Worm (Caenorhabditis elegans) whole organism, mixed stage, embryonic: ENCODE results near the gene acp-2.

Experiments used
- M03D4.4 ChIP-seq: sonication (generic microtip); optimal IDR thresholded peaks from 2 replicates; lab custom pipeline; 2017; ENCODE audit warnings: mild to moderate bottlenecking, missing genetic modification characterization, missing compliant biosample characterization
- bed-3 ChIP-seq: fragments of 200-800 bp; sonication (Bioruptor generic); optimal IDR thresholded peaks from 3 replicates; lab custom pipeline; 2018; ENCODE audit warnings: mild to moderate bottlenecking, missing genetic modification characterization, moderate library complexity, missing compliant biosample characterization
- ceh-39 ChIP-seq: fragments of 150-350 bp; optimal IDR thresholded peaks from 2 replicates; lab custom pipeline; 2014; ENCODE audit warnings: missing biosample characterization, missing genetic modification characterization
- ceh-43 ChIP-seq: fragments of 200-800 bp; sonication (Bioruptor generic); optimal IDR thresholded peaks from 2 replicates; lab custom pipeline; 2018; ENCODE audit warnings: mild to moderate bottlenecking, missing genetic modification characterization, moderate library complexity, missing compliant biosample characterization
- ceh-83 ChIP-seq: fragments of 200-800 bp; sonication (Bioruptor generic); optimal IDR thresholded peaks from 2 replicates; lab custom pipeline; 2018; ENCODE audit warnings: mild to moderate bottlenecking, missing genetic modification characterization, missing compliant biosample characterization
- ces-1 ChIP-seq: fragments of 150-350 bp; optimal IDR thresholded peaks from 2 replicates; lab custom pipeline; 2014; ENCODE audit warnings: missing biosample characterization, missing genetic modification reagents, missing genetic modification characterization
- cnd-1 ChIP-seq: fragments of 200-800 bp; sonication (Bioruptor generic); optimal IDR thresholded peaks from 2 replicates; lab custom pipeline; 2018; ENCODE audit warnings: mild to moderate bottlenecking, missing genetic modification characterization, missing compliant biosample characterization
- drap-1 ChIP-seq: fragments of 200-800 bp; sonication (Bioruptor generic); optimal IDR thresholded peaks from 3 replicates; lab custom pipeline; 2018; ENCODE audit warnings: mild to moderate bottlenecking, missing genetic modification characterization, missing compliant biosample characterization
- elt-3 ChIP-seq: fragments of 150-350 bp; optimal IDR thresholded peaks from 2 replicates; lab custom pipeline; 2014; ENCODE audit warnings: missing biosample characterization, missing genetic modification characterization
- flh-1 ChIP-seq: fragments of 200-800 bp; sonication (Bioruptor generic); optimal IDR thresholded peaks from 2 replicates; lab custom pipeline; 2018; ENCODE audit warnings: mild to moderate bottlenecking, missing genetic modification characterization, moderate library complexity, missing compliant biosample characterization
- ham-2 ChIP-seq: fragments of 200-800 bp; sonication (Bioruptor generic); optimal IDR thresholded peaks from 2 replicates; lab custom pipeline; 2018; ENCODE audit warnings: mild to moderate bottlenecking, missing genetic modification characterization, missing compliant biosample characterization
- hlh-1 ChIP-seq: fragments of 150-350 bp; optimal IDR thresholded peaks from 2 replicates; lab custom pipeline; 2014; ENCODE audit warnings: missing biosample characterization, missing genetic modification reagents, missing genetic modification characterization
- lin-32 ChIP-seq: fragments of 200-800 bp; sonication (Bioruptor generic); optimal IDR thresholded peaks from 2 replicates; lab custom pipeline; 2018; ENCODE audit warnings: mild to moderate bottlenecking, missing genetic modification characterization, missing compliant biosample characterization
- lsy-2 ChIP-seq: fragments of 150-350 bp; optimal IDR thresholded peaks from 2 replicates; lab custom pipeline; 2014; ENCODE audit warnings: missing biosample characterization, missing genetic modification characterization
- mab-5 ChIP-seq: fragments of 150-350 bp; optimal IDR thresholded peaks from 2 replicates; lab custom pipeline; 2014; ENCODE audit warnings: missing biosample characterization, missing genetic modification characterization
- mep-1 ChIP-seq: fragments of 150-350 bp; optimal IDR thresholded peaks from 2 replicates; lab custom pipeline; 2017; ENCODE audit warnings: missing biosample characterization, missing genetic modification reagents, missing genetic modification characterization, inconsistent platforms
- mls-2 ChIP-seq: sonication (generic microtip); optimal IDR thresholded peaks from 2 replicates; lab custom pipeline; 2016; ENCODE audit warnings: mild to moderate bottlenecking, missing genetic modification characterization, moderate library complexity, missing compliant biosample characterization
- nhr-12 ChIP-seq: fragments of 150-350 bp; optimal IDR thresholded peaks from 2 replicates; lab custom pipeline; 2014; ENCODE audit warnings: missing biosample characterization, missing genetic modification characterization
- nhr-2 ChIP-seq: fragments of 150-350 bp; optimal IDR thresholded peaks from 2 replicates; lab custom pipeline; 2014; ENCODE audit warnings: missing biosample characterization, missing genetic modification characterization
- nhr-237 ChIP-seq: fragments of 150-350 bp; optimal IDR thresholded peaks from 2 replicates; lab custom pipeline; 2014; ENCODE audit warnings: missing biosample characterization, missing genetic modification characterization
- nhr-28 ChIP-seq: fragments of 150-350 bp; optimal IDR thresholded peaks from 2 replicates; lab custom pipeline; 2014; ENCODE audit warnings: missing biosample characterization, missing genetic modification characterization
- nhr-76 ChIP-seq: sonication (generic microtip); optimal IDR thresholded peaks from 2 replicates; lab custom pipeline; 2017; ENCODE audit warnings: missing biosample characterization, missing genetic modification characterization
- snpc-4 ChIP-seq: fragments of 150-350 bp; optimal IDR thresholded peaks from 2 replicates; lab custom pipeline; 2014; ENCODE audit warnings: missing biosample characterization, missing genetic modification characterization
- sptf-1 ChIP-seq: sonication (generic microtip); optimal IDR thresholded peaks from 2 replicates; lab custom pipeline; 2017; ENCODE audit warnings: mild to moderate bottlenecking, missing genetic modification characterization, moderate library complexity, missing compliant biosample characterization
- tbx-8 ChIP-seq: fragments of 200-800 bp; sonication (Bioruptor generic); optimal IDR thresholded peaks from 2 replicates; lab custom pipeline; 2018; ENCODE audit warnings: mild to moderate bottlenecking, missing genetic modification characterization, moderate library complexity, missing compliant biosample characterization
- unc-120 ChIP-seq: sonication (generic microtip); optimal IDR thresholded peaks from 2 replicates; lab custom pipeline; 2017; ENCODE audit warnings: missing genetic modification characterization, missing compliant biosample characterization; ENCODE audit not compliant: poor library complexity, severe bottlenecking
- unc-39 ChIP-seq: fragments of 150-350 bp; optimal IDR thresholded peaks from 2 replicates; lab custom pipeline; 2014; ENCODE audit warnings: missing biosample characterization, missing genetic modification characterization
- unc-62 ChIP-seq: fragments of 150-350 bp; optimal IDR thresholded peaks from 2 replicates; lab custom pipeline; 2014; ENCODE audit warnings: missing biosample characterization, missing genetic modification reagents, missing genetic modification characterization
- zip-8 ChIP-seq: fragments of 150-350 bp; optimal IDR thresholded peaks from 2 replicates; lab custom pipeline; 2014; ENCODE audit warnings: missing biosample characterization, missing genetic modification characterization
- ztf-11 ChIP-seq: fragments of 150-350 bp; optimal IDR thresholded peaks from 2 replicates; lab custom pipeline; 2014; ENCODE audit warnings: missing biosample characterization, missing genetic modification characterization

Gene acp-2

ce11 chrII:8475306-8475822, 43.5 kb upstream of the acp-2 start, which contains the start of the genes M05D6.1 and M05D6.3:
M05D6.1 (minus strand) TSS chrII:8475406.
M05D6.3 (plus strand) TSS chrII:8475772.
- TF ChIP-seq flh-1 (no peak), ces-1 (GFP tag; lab: Kevin White, UChicago) (no peak), lsy-2 (tag; lab: Kevin White, UChicago) (no peak), mep-1 (no peak), bed-3 (GFP tag; lab: Kevin White, UChicago) (no peak), M03D4.4 (tag; lab: Kevin White, UChicago) (no peak), mab-5 (tag; lab: Kevin White, UChicago) (no peak), snpc-4 (tag; lab: Kevin White, UChicago) (no peak)
- TF ChIP-seq, all 35 proteins: peak for 0

DNA sequence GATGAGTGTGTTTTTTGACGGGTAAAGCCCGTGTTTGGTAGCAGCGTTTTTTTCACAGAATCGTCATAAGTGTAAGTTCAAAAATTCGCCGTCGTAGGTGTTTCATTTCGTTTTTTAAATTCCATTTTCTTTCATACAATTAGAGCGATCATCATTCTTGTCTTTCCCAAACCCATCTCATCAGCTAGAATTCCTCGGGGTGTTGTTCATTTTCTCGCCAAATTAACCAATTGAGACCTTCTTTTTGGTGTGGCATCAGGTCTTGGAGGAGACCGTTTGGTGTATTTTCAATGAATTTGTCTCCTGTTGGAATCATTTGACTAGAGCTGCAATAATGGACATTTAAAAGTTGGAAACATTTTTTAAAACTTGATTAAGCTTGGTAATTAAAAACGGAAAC, 41.1 kb upstream of the acp-2 start:
- no peak for TF ChIP-seq lsy-2 (tag; lab: Kevin White, UChicago)
- TF ChIP-seq ceh-83 (GFP tag; lab: Kevin White, UChicago), result no peak
- TF ChIP-seq nhr-28 (tag; lab: Kevin White, UChicago), result no peak
- no peak for TF ChIP-seq tbx-8 (GFP tag; lab: Kevin White, UChicago)
- no peak for TF ChIP-seq ham-2 (GFP tag; lab: Kevin White, UChicago)
- no peak for TF ChIP-seq nhr-76 (tag; lab: Kevin White, UChicago)
- no peak for TF ChIP-seq sptf-1 (tag; lab: Kevin White, UChicago)
- TF ChIP-seq zip-8 (tag; lab: Kevin White, UChicago), result no peak
- TF ChIP-seq, all 35 proteins: peak for 0

- no peak for TF ChIP-seq tbx-8 (GFP tag; lab: Kevin White, UChicago)
- TF ChIP-seq mab-5 (tag; lab: Kevin White, UChicago), result no peak
- no peak for TF ChIP-seq cnd-1 (tag; lab: Kevin White, UChicago)
- TF ChIP-seq bed-3 (GFP tag; lab: Kevin White, UChicago), result no peak
- no peak for TF ChIP-seq nhr-2 (tag; lab: Kevin White, UChicago)
- no peak for TF ChIP-seq nhr-12 (tag; lab: Kevin White, UChicago)
- TF ChIP-seq ztf-11 (tag; lab: Kevin White, UChicago), result no peak
- TF ChIP-seq elt-3 (tag; lab: Kevin White, UChicago), result no peak
- TF ChIP-seq snpc-4 (tag; lab: Kevin White, UChicago), result no peak
- TF ChIP-seq mls-2, result no peak
- TF ChIP-seq lsy-2 (tag; lab: Kevin White, UChicago), result no peak
- no peak for TF ChIP-seq drap-1 (GFP tag; lab: Kevin White, UChicago)
- no peak for TF ChIP-seq unc-120 (tag; lab: Kevin White, UChicago)
- TF ChIP-seq hlh-1 (tag; lab: Kevin White, UChicago), result no peak
- no peak for TF ChIP-seq sptf-1 (tag; lab: Kevin White, UChicago)
- TF ChIP-seq, all 35 proteins: peak for 0
Observed at ce11 chrII:8471139-8471538, 39.3 kb upstream of the acp-2 start, which contains the start of gene M05D6.8. M05D6.8 (minus strand) TSS chrII:8471239.

DNA sequence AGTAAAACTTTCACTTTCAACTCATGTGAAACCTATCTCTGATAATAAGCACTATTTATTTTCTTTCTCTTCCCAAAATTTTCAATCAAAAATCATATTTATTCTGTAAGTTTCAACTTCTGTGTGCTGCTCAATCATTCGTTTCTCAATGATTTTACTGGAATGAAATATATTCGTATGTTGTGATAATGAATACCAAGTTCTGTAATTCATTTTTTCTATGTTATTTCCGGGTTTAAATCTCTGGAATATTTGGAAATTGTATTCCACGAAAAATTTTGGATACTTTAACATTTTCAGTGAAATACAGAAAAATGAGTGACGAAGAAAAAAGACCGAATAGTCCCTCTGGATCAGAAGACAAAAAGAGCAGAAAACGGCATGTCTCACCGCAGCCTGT, 36.0 kb upstream of the acp-2 start, which contains the start of gene M05D6.2:
M05D6.2 (plus strand) TSS at position 301 of the 400 bp plus-strand sequence.
- TF ChIP-seq nhr-237 (tag; lab: Kevin White, UChicago), result no peak
- TF ChIP-seq ztf-11 (tag; lab: Kevin White, UChicago), result no peak
- no peak for TF ChIP-seq lsy-2 (tag; lab: Kevin White, UChicago)
- no peak for TF ChIP-seq mep-1
- TF ChIP-seq unc-39 (tag; lab: Kevin White, UChicago), result no peak
- no peak for TF ChIP-seq ceh-83 (GFP tag; lab: Kevin White, UChicago)
- no peak for TF ChIP-seq zip-8 (tag; lab: Kevin White, UChicago)
- TF ChIP-seq ham-2 (GFP tag; lab: Kevin White, UChicago), result no peak
- no peak for TF ChIP-seq ceh-39 (tag; lab: Kevin White, UChicago)
- no peak for TF ChIP-seq unc-120 (tag; lab: Kevin White, UChicago)
- TF ChIP-seq nhr-2 (tag; lab: Kevin White, UChicago), result no peak
- TF ChIP-seq unc-62, result no peak
- TF ChIP-seq lin-32 (GFP tag; lab: Kevin White, UChicago), result no peak
- no peak for TF ChIP-seq bed-3 (GFP tag; lab: Kevin White, UChicago)
- TF ChIP-seq snpc-4 (tag; lab: Kevin White, UChicago), result no peak
- TF ChIP-seq ceh-43, result no peak
- no peak for TF ChIP-seq nhr-28 (tag; lab: Kevin White, UChicago)

DNA sequence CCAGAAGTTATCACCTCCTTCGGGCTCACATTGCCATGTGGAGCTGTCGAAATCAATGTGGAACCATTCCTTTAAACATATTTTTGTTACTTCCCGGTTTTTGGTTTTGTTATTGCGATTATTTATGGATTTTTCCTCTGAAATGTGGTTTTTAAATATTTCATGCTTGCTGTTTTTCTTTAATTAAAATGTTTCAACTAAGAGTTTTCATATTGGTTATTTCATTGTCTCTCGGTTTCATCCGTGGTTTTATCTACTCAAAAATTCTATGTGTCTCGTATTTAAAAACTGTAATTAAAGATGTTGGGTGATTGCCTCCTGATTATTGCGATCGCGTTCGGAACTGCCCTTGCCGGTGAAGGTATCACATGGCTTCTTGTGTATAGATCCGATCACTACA, 35.0 kb upstream of the acp-2 start, which contains the start of gene F22B5.10:
F22B5.10 (plus strand) TSS at position 301 of the 400 bp plus-strand sequence.
- TF ChIP-seq ceh-83 (GFP tag; lab: Kevin White, UChicago) (peak; percentile 32), snpc-4 (tag; lab: Kevin White, UChicago) (no peak)
- TF ChIP-seq, all 35 proteins: peak for 1
